Fruit fly (Drosophila melanogaster) whole organism, embryonic: ENCODE data around the gene Hr4.
A peak's percentile ranks its signal among the peaks of the same experiment; 100 is the strongest.

ENCODE experiments used
- Aef1 ChIP-seq: fragments of 200-800 bp; sonication (Bioruptor generic); IDR thresholded peaks from 3 replicates; pipeline ENCODE4 v1.3.6; 2022; ENCODE audit warnings: missing biosample characterization, missing genetic modification characterization
- CG10274 ChIP-seq: fragments of 200-800 bp; sonication (Bioruptor generic); optimal IDR thresholded peaks from 3 replicates; lab custom pipeline; 2017; ENCODE audit warnings: missing biosample characterization, mild to moderate bottlenecking, missing genetic modification characterization
- CG10565 ChIP-seq: fragments of 200-800 bp; sonication (Bioruptor generic); optimal IDR thresholded peaks from 3 replicates; lab custom pipeline; 2016; ENCODE audit warnings: missing biosample characterization, mild to moderate bottlenecking, missing genetic modification characterization
- CG11398 ChIP-seq: fragments of 200-800 bp; sonication (Bioruptor generic); optimal IDR thresholded peaks from 2 replicates; lab custom pipeline; 2016; ENCODE audit warnings: missing biosample characterization, missing genetic modification characterization
- CG11696 ChIP-seq: fragments of 200-800 bp; sonication (Bioruptor generic); IDR thresholded peaks from 2 replicates; pipeline ENCODE4 v1.3.6; 2022; ENCODE audit warnings: missing biosample characterization, missing genetic modification characterization
- CG13424 ChIP-seq: fragments of 200-800 bp; sonication (Bioruptor generic); optimal IDR thresholded peaks from 2 replicates; lab custom pipeline; 2019; ENCODE audit warnings: missing biosample characterization, mild to moderate bottlenecking, missing genetic modification characterization, moderate library complexity
- CG14050 ChIP-seq: fragments of 200-800 bp; sonication (Bioruptor generic); IDR thresholded peaks from 3 replicates; pipeline ENCODE4 v1.3.6; 2022; ENCODE audit warnings: missing biosample characterization, missing genetic modification characterization
- CG17568 ChIP-seq: fragments of 200-800 bp; sonication (Bioruptor generic); optimal IDR thresholded peaks from 2 replicates; lab custom pipeline; 2018; ENCODE audit warnings: missing biosample characterization, mild to moderate bottlenecking, missing genetic modification characterization, moderate library complexity
- CG17612 ChIP-seq: fragments of 200-800 bp; sonication (Bioruptor generic); IDR thresholded peaks from 2 replicates; pipeline ENCODE4 v1.3.6; 2022; ENCODE audit warnings: missing biosample characterization, missing genetic modification characterization
- CG17802 ChIP-seq: fragments of 200-800 bp; sonication (Bioruptor generic); optimal IDR thresholded peaks from 2 replicates; lab custom pipeline; 2018; ENCODE audit warnings: missing biosample characterization, mild to moderate bottlenecking, missing genetic modification characterization, moderate library complexity
- CG2116 ChIP-seq: fragments of 200-800 bp; sonication (Bioruptor generic); optimal IDR thresholded peaks from 3 replicates; lab custom pipeline; 2018; ENCODE audit warnings: missing biosample characterization, mild to moderate bottlenecking, missing genetic modification characterization
- CG2678 ChIP-seq: fragments of 200-800 bp; sonication (Bioruptor generic); optimal IDR thresholded peaks from 3 replicates; lab custom pipeline; 2019; ENCODE audit warnings: missing biosample characterization, mild to moderate bottlenecking, missing genetic modification characterization, moderate library complexity
- CG31365 ChIP-seq: fragments of 200-800 bp; sonication (Bioruptor generic); optimal IDR thresholded peaks from 2 replicates; lab custom pipeline; 2018; ENCODE audit warnings: missing biosample characterization, mild to moderate bottlenecking, missing genetic modification characterization
- CG32772 ChIP-seq: fragments of 200-800 bp; sonication (Bioruptor generic); IDR thresholded peaks from 2 replicates; pipeline ENCODE4 v1.3.6; 2022; ENCODE audit warnings: missing biosample characterization, missing genetic modification characterization
- CG3281 ChIP-seq: fragments of 200-800 bp; sonication (Bioruptor generic); optimal IDR thresholded peaks from 3 replicates; lab custom pipeline; 2017; ENCODE audit warnings: missing biosample characterization, mild to moderate bottlenecking, missing genetic modification characterization
- CG33213 ChIP-seq: fragments of 200-800 bp; sonication (Bioruptor generic); optimal IDR thresholded peaks from 3 replicates; lab custom pipeline; 2016; ENCODE audit warnings: missing biosample characterization, missing genetic modification characterization
- CG43689 ChIP-seq: fragments of 200-800 bp; sonication (Bioruptor generic); IDR thresholded peaks from 2 replicates; pipeline ENCODE4 v1.3.6; 2022; ENCODE audit warnings: missing biosample characterization, missing genetic modification characterization
- CG5245 ChIP-seq: fragments of 200-800 bp; sonication (Bioruptor generic); optimal IDR thresholded peaks from 3 replicates; lab custom pipeline; 2016; ENCODE audit warnings: missing biosample characterization, missing genetic modification characterization
- CG5953 ChIP-seq: fragments of 200-800 bp; sonication (Bioruptor generic); IDR thresholded peaks from 2 replicates; pipeline ENCODE4 v1.3.6; 2022; ENCODE audit warnings: missing biosample characterization, missing genetic modification characterization
- CG6175 ChIP-seq: fragments of 200-800 bp; sonication (Bioruptor generic); IDR thresholded peaks from 3 replicates; pipeline ENCODE4 v1.3.6; 2022; ENCODE audit warnings: missing biosample characterization, missing genetic modification characterization
- CG6254 ChIP-seq: fragments of 200-800 bp; sonication (Bioruptor generic); optimal IDR thresholded peaks from 3 replicates; lab custom pipeline; 2017; ENCODE audit warnings: mild to moderate bottlenecking, missing biosample characterization, missing genetic modification reagents, missing genetic modification characterization
- CG6813 ChIP-seq: fragments of 200-800 bp; sonication (Bioruptor generic); optimal IDR thresholded peaks from 2 replicates; lab custom pipeline; 2017; ENCODE audit warnings: missing biosample characterization, missing genetic modification characterization, mild to moderate bottlenecking, moderate library complexity, missing genetic modification reagents
- CG8290 ChIP-seq, 3 experiments: fragments of 200-800 bp; sonication (Bioruptor generic); optimal IDR thresholded peaks; 2 replicates each; lab custom pipeline; 2016 to 2019; ENCODE audit warnings: missing biosample characterization in 3 of 3, missing genetic modification characterization in 3 of 3, mild to moderate bottlenecking in 2 of 3, moderate library complexity in 1 of 3
- CG8388 ChIP-seq: fragments of 200-800 bp; sonication (Bioruptor generic); optimal IDR thresholded peaks from 2 replicates; lab custom pipeline; 2019; ENCODE audit warnings: missing biosample characterization, mild to moderate bottlenecking, missing genetic modification characterization, moderate library complexity
- CG9437 ChIP-seq: fragments of 200-800 bp; sonication (Bioruptor generic); optimal IDR thresholded peaks from 2 replicates; lab custom pipeline; 2018; ENCODE audit warnings: missing biosample characterization, mild to moderate bottlenecking, missing genetic modification characterization
- CG9817 ChIP-seq: fragments of 200-800 bp; sonication (Bioruptor generic); optimal IDR thresholded peaks from 2 replicates; lab custom pipeline; 2018; ENCODE audit warnings: missing biosample characterization, mild to moderate bottlenecking, missing genetic modification characterization, moderate library complexity
- Chrac-16 ChIP-seq: fragments of 200-800 bp; sonication (Bioruptor generic); optimal IDR thresholded peaks from 3 replicates; lab custom pipeline; 2016; ENCODE audit warnings: missing biosample characterization, missing genetic modification characterization
- D19B ChIP-seq: fragments of 200-800 bp; sonication (Bioruptor generic); optimal IDR thresholded peaks from 2 replicates; lab custom pipeline; 2017; ENCODE audit warnings: missing biosample characterization, mild to moderate bottlenecking, missing genetic modification characterization
- Ets97D ChIP-seq: fragments of 200-800 bp; sonication (Bioruptor generic); optimal IDR thresholded peaks from 3 replicates; lab custom pipeline; 2016; ENCODE audit warnings: missing biosample characterization, missing genetic modification characterization
- H15 ChIP-seq: fragments of 200-800 bp; sonication (Bioruptor generic); IDR thresholded peaks from 3 replicates; pipeline ENCODE4 v1.3.6; 2022; ENCODE audit warnings: missing biosample characterization, missing genetic modification characterization
- HLH54F ChIP-seq: fragments of 200-800 bp; sonication (Bioruptor generic); optimal IDR thresholded peaks from 3 replicates; lab custom pipeline; 2016; ENCODE audit warnings: missing biosample characterization, missing genetic modification characterization
- Kr ChIP-seq: fragments of 200-800 bp; sonication (Bioruptor generic); optimal IDR thresholded peaks from 2 replicates; lab custom pipeline; 2017; ENCODE audit warnings: missing biosample characterization, mild to moderate bottlenecking, missing genetic modification characterization
- Sry-β ChIP-seq: fragments of 200-800 bp; sonication (Bioruptor generic); optimal IDR thresholded peaks from 2 replicates; lab custom pipeline; 2018; ENCODE audit warnings: missing biosample characterization, mild to moderate bottlenecking, missing genetic modification characterization, moderate library complexity
- Tbp ChIP-seq: fragments of >200 bp; optimal IDR thresholded peaks from 2 replicates; lab custom pipeline; 2018; ENCODE audit warnings: missing biosample characterization, missing genetic modification characterization
- Vsx1 ChIP-seq: fragments of 200-800 bp; sonication (Bioruptor generic); optimal IDR thresholded peaks from 2 replicates; lab custom pipeline; 2017; ENCODE audit warnings: missing biosample characterization, mild to moderate bottlenecking, missing genetic modification characterization, missing genetic modification reagents
- bbx ChIP-seq: fragments of 200-800 bp; sonication (Bioruptor generic); IDR thresholded peaks from 2 replicates; pipeline ENCODE4 v1.3.6; 2022; ENCODE audit warnings: missing biosample characterization, missing genetic modification characterization; ENCODE audit not compliant: partially characterized antibody
- bigmax ChIP-seq: fragments of 200-800 bp; sonication (Bioruptor generic); optimal IDR thresholded peaks from 2 replicates; lab custom pipeline; 2018; ENCODE audit warnings: missing biosample characterization, mild to moderate bottlenecking, missing genetic modification characterization
- cg ChIP-seq: fragments of 200-800 bp; sonication (Bioruptor generic); optimal IDR thresholded peaks from 3 replicates; lab custom pipeline; 2019; ENCODE audit warnings: missing biosample characterization, mild to moderate bottlenecking, missing genetic modification characterization, moderate library complexity
- chif ChIP-seq, 2 experiments: fragments of 200-800 bp; sonication (Bioruptor generic); optimal IDR thresholded peaks; 3 replicates each; lab custom pipeline; 2016; ENCODE audit warnings: missing biosample characterization in 2 of 2, missing genetic modification characterization in 2 of 2
- dan ChIP-seq: fragments of 200-800 bp; sonication (Bioruptor generic); IDR thresholded peaks from 2 replicates; pipeline ENCODE4 v1.3.6; 2022; ENCODE audit warnings: missing biosample characterization, missing genetic modification characterization
- dati ChIP-seq: fragments of 200-800 bp; sonication (Bioruptor generic); IDR thresholded peaks from 2 replicates; pipeline ENCODE4 v1.3.6; 2022; ENCODE audit warnings: missing biosample characterization, missing genetic modification characterization
- dpn ChIP-seq, 2 experiments: fragments of 200-800 bp; sonication (Bioruptor generic); optimal IDR thresholded peaks; 3 replicates each; lab custom pipeline; 2016; ENCODE audit warnings: missing biosample characterization in 2 of 2, missing genetic modification characterization in 2 of 2
- fd3F ChIP-seq: fragments of 200-800 bp; sonication (Bioruptor generic); optimal IDR thresholded peaks from 2 replicates; lab custom pipeline; 2018; ENCODE audit warnings: missing biosample characterization, mild to moderate bottlenecking, missing genetic modification characterization, moderate library complexity
- her ChIP-seq: fragments of 200-800 bp; sonication (Bioruptor generic); optimal IDR thresholded peaks from 2 replicates; lab custom pipeline; 2016; ENCODE audit warnings: missing biosample characterization, missing genetic modification characterization
- kni ChIP-seq: fragments of 200-800 bp; sonication (Bioruptor generic); optimal IDR thresholded peaks from 3 replicates; lab custom pipeline; 2017; ENCODE audit warnings: mild to moderate bottlenecking, missing biosample characterization, missing genetic modification reagents, missing genetic modification characterization
- nerfin-1 ChIP-seq: fragments of 200-800 bp; sonication (Bioruptor generic); optimal IDR thresholded peaks from 3 replicates; lab custom pipeline; 2019; ENCODE audit warnings: missing biosample characterization, mild to moderate bottlenecking, missing genetic modification characterization, moderate library complexity
- schlank ChIP-seq: fragments of 200-800 bp; sonication (Bioruptor generic); optimal IDR thresholded peaks from 2 replicates; lab custom pipeline; 2018; ENCODE audit warnings: missing biosample characterization, mild to moderate bottlenecking, missing genetic modification characterization
- slbo ChIP-seq: fragments of 200-800 bp; sonication (Bioruptor generic); IDR thresholded peaks from 2 replicates; pipeline ENCODE4 v1.3.6; 2022; ENCODE audit warnings: missing biosample characterization, missing genetic modification characterization

Hr4 gene

DNA sequence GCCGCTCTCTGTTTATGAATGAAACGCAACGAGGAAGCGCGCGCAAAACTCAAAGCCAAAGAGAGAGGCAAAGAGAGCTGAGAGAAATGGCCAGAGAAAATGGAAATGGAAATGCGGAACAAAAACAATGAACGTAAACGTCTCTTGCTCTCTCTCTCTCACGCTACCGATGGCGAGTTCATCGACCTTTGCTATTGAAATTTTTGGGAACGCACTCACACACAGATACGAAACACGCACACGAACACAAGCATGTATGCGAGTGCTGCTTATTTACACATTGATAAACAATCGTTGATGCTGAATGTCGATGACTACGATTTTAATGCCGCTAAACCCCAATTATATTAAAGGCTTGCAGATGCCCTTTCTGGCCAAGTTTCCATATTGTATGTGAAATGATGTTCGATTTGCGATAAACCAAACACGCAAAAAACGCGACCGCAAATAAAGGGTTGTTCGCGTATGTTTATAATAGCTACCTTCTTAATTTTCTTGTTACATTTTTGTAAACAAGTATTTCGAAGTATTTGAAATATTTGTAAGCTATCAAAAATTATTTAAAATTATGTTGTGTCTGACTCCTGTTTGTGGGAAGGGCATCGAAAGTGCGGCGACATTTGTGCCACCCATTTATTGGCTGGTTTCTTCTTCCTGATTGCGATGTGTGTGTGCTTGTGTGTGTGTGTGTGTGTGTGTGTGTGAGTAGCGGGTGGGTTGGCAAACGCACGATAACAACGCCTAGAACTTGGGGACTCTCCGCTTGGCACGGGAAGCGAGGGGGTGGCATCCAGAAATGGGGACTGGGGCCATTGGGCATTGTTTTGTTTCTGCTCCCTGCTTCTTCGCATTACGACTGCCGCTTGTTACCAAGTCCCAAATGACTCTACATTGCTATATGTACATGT is 1.9 kb downstream of the Hr4 start (continued):
- no peak for TF ChIP-seq Aef1 (GFP tag; lab: Robert Waterston, UW)
- peak; percentile 13 for TF ChIP-seq CG2116
- TF ChIP-seq CG32772 (GFP tag; lab: Robert Waterston, UW) = no peak
- TF ChIP-seq Kr (GFP tag; lab: Kevin White, UChicago) = peak; percentile 29
- TF ChIP-seq CG2678 (tag; lab: Kevin White, UChicago) = peak; percentile 86
- TF ChIP-seq Tbp (GFP tag; lab: Kevin White, UChicago) = no peak
- no peak for TF ChIP-seq CG31365 (tag; lab: Kevin White, UChicago)
- no peak for TF ChIP-seq bigmax
- TF ChIP-seq CG5953 (GFP tag; lab: Robert Waterston, UW) = no peak
- TF ChIP-seq CG3281 = peak; percentile 73
- peak; percentile 56 for TF ChIP-seq schlank
- peak; percentile 78 for TF ChIP-seq CG8388 (GFP tag; lab: Kevin White, UChicago)
- peak; percentile 46 for TF ChIP-seq D19B (GFP tag; lab: Kevin White, UChicago)
- 0 out of 3 replicates have a peak, but pooled peaks have one; percentile 10 for TF ChIP-seq CG14050 (GFP tag; lab: Robert Waterston, UW)
- TF ChIP-seq CG17612 (GFP tag; lab: Robert Waterston, UW) = 0 out of 2 replicates have a peak, but pooled peaks have one; percentile 17
- peak; percentile 52 for TF ChIP-seq CG17802 (tag; lab: Kevin White, UChicago)
- TF ChIP-seq dati (GFP tag; lab: Robert Waterston, UW) = no peak
- peak; percentile 47 for TF ChIP-seq fd3F (GFP tag; lab: Kevin White, UChicago)
- peak; percentile 42 to 76 for TF ChIP-seq dpn (GFP tag; optimal IDR thresholded peaks at IDR 0.05; lab: Kevin White, UChicago)
- peak; percentile 57 for TF ChIP-seq CG9817 (tag; lab: Kevin White, UChicago)
- no peak for TF ChIP-seq her (GFP tag; lab: Kevin White, UChicago)
- TF ChIP-seq CG10274 = peak; percentile 63
- TF ChIP-seq Vsx1 (GFP tag; lab: Kevin White, UChicago) = peak; percentile 75
- peak; percentile 77 for TF ChIP-seq CG13424 (tag; lab: Kevin White, UChicago)
- no peak for TF ChIP-seq CG11696 (GFP tag; lab: Robert Waterston, UW)
- no peak for TF ChIP-seq kni (GFP tag; lab: Kevin White, UChicago)
- TF ChIP-seq HLH54F = peak; percentile 67
- TF ChIP-seq CG11398 = peak; percentile 48
- peak; percentile 89 for TF ChIP-seq cg
- TF ChIP-seq dan (GFP tag; lab: Robert Waterston, UW) = no peak
- TF ChIP-seq Sry-β (GFP tag; lab: Kevin White, UChicago) = peak; percentile 45
- TF ChIP-seq nerfin-1 (tag; lab: Kevin White, UChicago) = peak; percentile 73
- no peak for TF ChIP-seq H15 (GFP tag; lab: Robert Waterston, UW)
- peak; percentile 64 for TF ChIP-seq slbo (GFP tag; lab: Robert Waterston, UW)
- TF ChIP-seq CG33213 (GFP tag; lab: Kevin White, UChicago) = peak; percentile 41
- no peak for TF ChIP-seq CG6175 (GFP tag; lab: Robert Waterston, UW)
- TF ChIP-seq Ets97D (GFP tag; lab: Kevin White, UChicago) = peak; percentile 20
- peak; percentile 59 for TF ChIP-seq CG6813 (GFP tag; lab: Kevin White, UChicago)
- peak; percentile 67 for TF ChIP-seq CG9437 (GFP tag; lab: Kevin White, UChicago)
- TF ChIP-seq CG43689 (GFP tag; lab: Robert Waterston, UW) = no peak
- peak; percentile 6 for TF ChIP-seq Chrac-16 (GFP tag; lab: Kevin White, UChicago)
- peak; percentile 48 for TF ChIP-seq CG6254 (GFP tag; lab: Kevin White, UChicago)
- TF ChIP-seq chif (GFP tag; optimal IDR thresholded peaks at IDR 0.05; lab: Kevin White, UChicago) = peak; percentile 62 to 64
- TF ChIP-seq CG10565 (GFP tag; lab: Kevin White, UChicago) = peak; percentile 41
- no peak for TF ChIP-seq bbx (GFP tag; lab: Robert Waterston, UW)
- peak; percentile 15 for TF ChIP-seq CG5245 (GFP tag; lab: Kevin White, UChicago)
- TF ChIP-seq CG8290 (GFP tag; optimal IDR thresholded peaks at IDR 0.05; lab: Kevin White, UChicago) = no peak
- no peak for TF ChIP-seq CG8290 (tag; optimal IDR thresholded peaks at IDR 0.05; lab: Kevin White, UChicago)
- TF ChIP-seq CG17568 (GFP tag; lab: Kevin White, UChicago) = peak; percentile 41
